Worm (Caenorhabditis elegans) whole organism, young adult: Measurements from ENCODE around the gene tag-153.

Experiments
- B0019.2 ChIP-seq: fragments of 200-800 bp; sonication (Bioruptor generic); conservative IDR thresholded peaks from 2 replicates; pipeline ENCODE4 v1.3.6; 2022; ENCODE audit warnings: missing genetic modification reagents, missing genetic modification characterization, missing compliant biosample characterization
- B0035.1 ChIP-seq: sonication (generic microtip); optimal IDR thresholded peaks from 2 replicates; lab custom pipeline; 2016; ENCODE audit warnings: missing genetic modification characterization, mild to moderate bottlenecking, missing compliant biosample characterization, missing genotype, missing genetic modification reagents
- C17E4.6 ChIP-seq: fragments of 200-800 bp; sonication (Bioruptor generic); IDR thresholded peaks from 2 replicates; pipeline ENCODE4 v1.3.6; 2022; ENCODE audit warnings: missing genetic modification reagents, missing genetic modification characterization, missing compliant biosample characterization
- F23B12.7 ChIP-seq: sonication (generic microtip); optimal IDR thresholded peaks from 2 replicates; lab custom pipeline; 2017; ENCODE audit warnings: missing genetic modification characterization, mild to moderate bottlenecking, missing compliant biosample characterization, antibody characterized with exemption, moderate library complexity; ENCODE audit not compliant: insufficient read depth
- F49E8.2 ChIP-seq: sonication (generic microtip); optimal IDR thresholded peaks from 3 replicates; lab custom pipeline; 2017; ENCODE audit warnings: missing genetic modification characterization, mild to moderate bottlenecking, missing compliant biosample characterization, antibody characterized with exemption, moderate library complexity; ENCODE audit not compliant: insufficient read depth
- F52B5.7 ChIP-seq: sonication (generic microtip); optimal IDR thresholded peaks from 2 replicates; lab custom pipeline; 2016; ENCODE audit warnings: mild to moderate bottlenecking, missing genetic modification characterization, missing compliant biosample characterization
- Y56A3A.18 ChIP-seq: fragments of 200-800 bp; sonication (Bioruptor generic); IDR thresholded peaks from 2 replicates; pipeline ENCODE4 v1.3.6; 2022; ENCODE audit warnings: missing genetic modification reagents, missing genetic modification characterization, missing compliant biosample characterization
- Y79H2A.3 ChIP-seq: fragments of 200-800 bp; sonication (Bioruptor generic); conservative IDR thresholded peaks from 2 replicates; pipeline ENCODE4 v1.3.6; 2022; ENCODE audit warnings: missing genetic modification reagents, missing genetic modification characterization, missing compliant biosample characterization
- ZK185.1 ChIP-seq: sonication (generic microtip); optimal IDR thresholded peaks from 2 replicates; lab custom pipeline; 2016; ENCODE audit warnings: mild to moderate bottlenecking, missing genetic modification characterization, missing compliant biosample characterization; ENCODE audit not compliant: poor library complexity, severe bottlenecking
- akir-1 ChIP-seq: fragments of 200-800 bp; sonication (Bioruptor generic); optimal IDR thresholded peaks from 2 replicates; lab custom pipeline; 2018; ENCODE audit warnings: mild to moderate bottlenecking, missing genetic modification characterization, moderate library complexity, missing compliant biosample characterization
- aptf-2 ChIP-seq: fragments of 200-800 bp; sonication (Bioruptor generic); conservative IDR thresholded peaks from 2 replicates; pipeline ENCODE4 v1.3.6; 2022; ENCODE audit warnings: missing genetic modification reagents, missing genetic modification characterization, missing compliant biosample characterization
- aptf-3 ChIP-seq: fragments of 200-800 bp; sonication (Bioruptor generic); IDR thresholded peaks from 2 replicates; pipeline ENCODE4 v1.3.6; 2022; ENCODE audit warnings: missing genetic modification characterization, missing compliant biosample characterization
- atf-7 ChIP-seq: sonication (generic microtip); optimal IDR thresholded peaks from 2 replicates; lab custom pipeline; 2017; ENCODE audit warnings: mild to moderate bottlenecking, missing genetic modification characterization, missing compliant biosample characterization
- attf-3 ChIP-seq: fragments of 200-800 bp; sonication (Bioruptor generic); conservative IDR thresholded peaks from 2 replicates; pipeline ENCODE4 v1.3.6; 2022; ENCODE audit warnings: missing genetic modification reagents, missing genetic modification characterization, missing compliant biosample characterization
- bed-2 ChIP-seq: fragments of 200-800 bp; sonication (Bioruptor generic); IDR thresholded peaks from 2 replicates; pipeline ENCODE4 v1.3.6; 2022; ENCODE audit warnings: missing genetic modification reagents, missing genetic modification characterization, missing compliant biosample characterization
- ceh-100 ChIP-seq: fragments of 200-800 bp; sonication (Bioruptor generic); IDR thresholded peaks from 2 replicates; pipeline ENCODE4 v1.3.6; 2022; ENCODE audit warnings: missing genetic modification reagents, missing genetic modification characterization, missing compliant biosample characterization
- ceh-79 ChIP-seq: sonication (generic microtip); optimal IDR thresholded peaks from 2 replicates; lab custom pipeline; 2017; ENCODE audit warnings: mild to moderate bottlenecking, missing genetic modification characterization, missing compliant biosample characterization
- egl-18 ChIP-seq: fragments of 200-800 bp; sonication (Bioruptor generic); IDR thresholded peaks from 2 replicates; pipeline ENCODE4 v1.3.6; 2022; ENCODE audit warnings: missing genetic modification reagents, missing genetic modification characterization, missing compliant biosample characterization
- fkh-3 ChIP-seq: sonication (generic microtip); optimal IDR thresholded peaks from 2 replicates; lab custom pipeline; 2016; ENCODE audit warnings: mild to moderate bottlenecking, missing genetic modification characterization, missing compliant biosample characterization
- hlh-26 ChIP-seq: fragments of 200-800 bp; sonication (Bioruptor generic); conservative IDR thresholded peaks from 2 replicates; pipeline ENCODE4 v1.3.6; 2022; ENCODE audit warnings: missing genetic modification reagents, missing genetic modification characterization, missing compliant biosample characterization
- hmg-1.2 ChIP-seq: fragments of 200-800 bp; sonication (Bioruptor generic); IDR thresholded peaks from 2 replicates; pipeline ENCODE4 v1.3.6; 2022; ENCODE audit warnings: missing genetic modification reagents, missing genetic modification characterization, missing compliant biosample characterization
- hmg-20 ChIP-seq: fragments of 200-800 bp; sonication (Bioruptor generic); IDR thresholded peaks from 2 replicates; pipeline ENCODE4 v1.3.6; 2022; ENCODE audit warnings: missing genetic modification reagents, missing genetic modification characterization, missing compliant biosample characterization
- lir-1 ChIP-seq: fragments of 200-800 bp; sonication (Bioruptor generic); conservative IDR thresholded peaks from 2 replicates; pipeline ENCODE4 v1.3.6; 2022; ENCODE audit warnings: missing genetic modification reagents, missing genetic modification characterization, missing compliant biosample characterization
- madf-6 ChIP-seq: fragments of 200-800 bp; sonication (Bioruptor generic); IDR thresholded peaks from 2 replicates; pipeline ENCODE4 v1.3.6; 2022; ENCODE audit warnings: missing genetic modification reagents, missing genetic modification characterization, missing compliant biosample characterization
- nhr-120 ChIP-seq: fragments of 200-800 bp; sonication (Bioruptor generic); IDR thresholded peaks from 2 replicates; pipeline ENCODE4 v1.3.6; 2022; ENCODE audit warnings: missing genetic modification characterization, missing compliant biosample characterization
- nhr-179 ChIP-seq: sonication (generic microtip); optimal IDR thresholded peaks from 2 replicates; lab custom pipeline; 2016; ENCODE audit warnings: mild to moderate bottlenecking, missing genetic modification characterization, missing compliant biosample characterization
- nhr-80 ChIP-seq: sonication (generic microtip); optimal IDR thresholded peaks from 2 replicates; lab custom pipeline; 2016; ENCODE audit warnings: missing genetic modification characterization, missing compliant biosample characterization
- pbrm-1 ChIP-seq: fragments of 200-800 bp; sonication (Bioruptor generic); IDR thresholded peaks from 2 replicates; pipeline ENCODE4 v1.3.6; 2022; ENCODE audit warnings: missing genetic modification reagents, missing genetic modification characterization, missing compliant biosample characterization
- repo-1 ChIP-seq: sonication (generic microtip); optimal IDR thresholded peaks from 2 replicates; lab custom pipeline; 2017; ENCODE audit warnings: mild to moderate bottlenecking, missing genetic modification characterization, missing compliant biosample characterization
- rpc-1 ChIP-seq, 2 experiments: fragments of 150-350 bp in 1 of 2; sonication (generic microtip) in 1 of 2; optimal IDR thresholded peaks; 2 replicates each; lab custom pipeline; 2014 to 2018; ENCODE audit warnings: missing biosample characterization in 1 of 2, missing genetic modification characterization in 1 of 2, missing genetic modification reagents in 1 of 2, missing genotype in 1 of 2
- sea-2 ChIP-seq: fragments of 200-800 bp; sonication (Bioruptor generic); IDR thresholded peaks from 2 replicates; pipeline ENCODE4 v1.3.6; 2022; ENCODE audit warnings: missing genetic modification characterization, missing compliant biosample characterization
- snpc-1.1 ChIP-seq: sonication (generic microtip); optimal IDR thresholded peaks from 2 replicates; lab custom pipeline; 2017; ENCODE audit warnings: missing genetic modification characterization, mild to moderate bottlenecking, missing compliant biosample characterization, antibody characterized with exemption, moderate library complexity, missing genotype, missing genetic modification reagents; ENCODE audit not compliant: insufficient read depth
- snpc-1.3 ChIP-seq: sonication (generic microtip); optimal IDR thresholded peaks from 2 replicates; lab custom pipeline; 2017; ENCODE audit warnings: missing genetic modification characterization, mild to moderate bottlenecking, missing compliant biosample characterization, antibody characterized with exemption, moderate library complexity, missing genotype, missing genetic modification reagents; ENCODE audit not compliant: insufficient read depth
- ztf-3 ChIP-seq: fragments of 200-800 bp; sonication (Bioruptor generic); optimal IDR thresholded peaks from 2 replicates; lab custom pipeline; 2018; ENCODE audit warnings: mild to moderate bottlenecking, missing genetic modification characterization, missing compliant biosample characterization
- ztf-6 ChIP-seq: fragments of 200-800 bp; sonication (Bioruptor generic); IDR thresholded peaks from 2 replicates; pipeline ENCODE4 v1.3.6; 2022; ENCODE audit warnings: missing genetic modification reagents, missing genetic modification characterization, missing compliant biosample characterization

Gene tag-153

ce11 chrV:9293359-9293758, 29.5 kb upstream of the tag-153 start (continued):
- no peak for TF ChIP-seq F49E8.2
- no peak for TF ChIP-seq egl-18 (GFP tag; lab: Robert Waterston, UW)
- TF ChIP-seq aptf-2, result no peak
- TF ChIP-seq bed-2 (GFP tag; lab: Robert Waterston, UW), result 0 out of 2 replicates have a peak, but pooled peaks have one; percentile 47

DNA sequence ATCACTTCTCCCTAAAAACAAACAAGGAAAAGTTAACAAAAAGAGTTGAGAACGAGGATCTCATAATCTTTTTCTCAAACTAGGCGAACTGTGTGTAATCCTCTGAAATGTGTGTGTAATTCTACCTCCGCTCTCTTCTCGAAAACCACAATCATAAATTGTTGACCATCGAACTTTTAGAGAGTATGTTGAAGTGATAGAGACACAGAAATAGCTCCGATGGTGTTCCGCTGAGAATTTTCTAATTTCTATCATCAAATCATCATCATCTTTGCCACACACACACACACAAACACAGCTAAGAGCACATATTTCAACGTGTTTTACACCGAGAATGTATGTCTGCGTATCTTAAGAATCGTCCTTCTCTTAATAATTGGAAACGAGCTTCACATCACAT, 27.3 kb upstream of the tag-153 start:
- no peak for TF ChIP-seq B0035.1 (tag; lab: Kevin White, UChicago)
- TF ChIP-seq nhr-80 (tag; lab: Kevin White, UChicago), result no peak
- no peak for TF ChIP-seq egl-18 (GFP tag; lab: Robert Waterston, UW)
- no peak for TF ChIP-seq aptf-3 (GFP tag; lab: Robert Waterston, UW)
- no peak for TF ChIP-seq akir-1 (GFP tag; lab: Kevin White, UChicago)
- TF ChIP-seq B0019.2 (GFP tag; lab: Robert Waterston, UW), result no peak
- no peak for TF ChIP-seq nhr-179
- no peak for TF ChIP-seq F52B5.7 (tag; lab: Kevin White, UChicago)
- no peak for TF ChIP-seq fkh-3 (tag; lab: Kevin White, UChicago)
- no peak for TF ChIP-seq snpc-1.3
- TF ChIP-seq hmg-20 (GFP tag; lab: Robert Waterston, UW), result no peak

DNA sequence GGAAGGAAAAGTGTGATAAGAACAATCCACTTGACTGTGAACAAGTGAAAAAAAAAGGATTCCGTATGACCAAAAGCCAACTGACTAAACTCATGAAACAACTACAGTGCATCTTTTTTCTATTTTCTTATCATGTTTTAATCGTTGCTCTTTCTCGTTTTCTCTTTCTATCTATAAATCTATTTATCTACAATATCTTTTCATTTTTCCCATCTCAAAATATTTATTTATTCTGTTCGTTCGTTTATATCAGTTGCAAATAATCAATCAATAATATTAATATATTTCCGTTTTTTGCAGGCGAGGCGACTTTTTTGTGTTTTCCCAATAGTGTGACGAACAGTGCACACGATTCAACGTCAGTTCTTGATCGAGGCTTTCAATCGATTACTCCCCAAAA, 25.6 kb upstream of the tag-153 start, which contains the start of gene F44A2.5:
F44A2.5 (plus strand) TSS at position 301 of the 400 bp plus-strand sequence.
- TF ChIP-seq Y56A3A.18 (no peak), rpc-1 (optimal IDR thresholded peaks at IDR 0.05; lab: Kevin White, UChicago) (no peak), rpc-1 (tag; optimal IDR thresholded peaks at IDR 0.05; lab: Kevin White, UChicago) (no peak), pbrm-1 (GFP tag; lab: Robert Waterston, UW) (no peak), attf-3 (GFP tag; lab: Robert Waterston, UW) (no peak), C17E4.6 (GFP tag; lab: Robert Waterston, UW) (no peak), egl-18 (GFP tag; lab: Robert Waterston, UW) (no peak), Y79H2A.3 (GFP tag; lab: Robert Waterston, UW) (no peak)

ce11 chrV:9303026-9303425, 19.9 kb upstream of the tag-153 start, which contains the start of gene nhr-39:
TSS of gene nhr-39 (plus strand) at chrV:9303326.
- no peak for TF ChIP-seq pbrm-1 (GFP tag; lab: Robert Waterston, UW)

ce11 chrV:9305116-9305515, 17.8 kb upstream of the tag-153 start, which contains the start of gene F44A2.3:
TSS of gene F44A2.3 (plus strand) at chrV:9305416.
- TF ChIP-seq ceh-79 (no peak), ztf-6 (GFP tag; lab: Robert Waterston, UW) (no peak), snpc-1.1 (tag; lab: Kevin White, UChicago) (no peak), ztf-3 (GFP tag; lab: Kevin White, UChicago) (no peak), ZK185.1 (tag; lab: Kevin White, UChicago) (no peak), sea-2 (GFP tag; lab: Robert Waterston, UW) (no peak), madf-6 (GFP tag; lab: Robert Waterston, UW) (no peak), repo-1 (no peak), ceh-100 (GFP tag; lab: Robert Waterston, UW) (no peak), nhr-120 (GFP tag; lab: Robert Waterston, UW) (no peak), lir-1 (GFP tag; lab: Robert Waterston, UW) (no peak), F23B12.7 (tag; lab: Kevin White, UChicago) (no peak), hmg-1.2 (GFP tag; lab: Robert Waterston, UW) (no peak), atf-7 (tag; lab: Kevin White, UChicago) (no peak), hlh-26 (no peak)
